Fruit fly (Drosophila melanogaster) Kc167 (cell line): ENCODE data around the gene NPF.

Experiments
- Myc ChIP-seq: fragments of >200 bp; optimal IDR thresholded peaks from 2 replicates; lab custom pipeline; 2017; ENCODE audit warnings: missing external identifiers
- Sin3A ChIP-seq: fragments of >200 bp; optimal IDR thresholded peaks from 2 replicates; lab custom pipeline; 2018; ENCODE audit warnings: missing external identifiers
- psq ChIP-seq: fragments of >200 bp; optimal IDR thresholded peaks from 2 replicates; lab custom pipeline; 2017; ENCODE audit warnings: missing external identifiers

DNA sequence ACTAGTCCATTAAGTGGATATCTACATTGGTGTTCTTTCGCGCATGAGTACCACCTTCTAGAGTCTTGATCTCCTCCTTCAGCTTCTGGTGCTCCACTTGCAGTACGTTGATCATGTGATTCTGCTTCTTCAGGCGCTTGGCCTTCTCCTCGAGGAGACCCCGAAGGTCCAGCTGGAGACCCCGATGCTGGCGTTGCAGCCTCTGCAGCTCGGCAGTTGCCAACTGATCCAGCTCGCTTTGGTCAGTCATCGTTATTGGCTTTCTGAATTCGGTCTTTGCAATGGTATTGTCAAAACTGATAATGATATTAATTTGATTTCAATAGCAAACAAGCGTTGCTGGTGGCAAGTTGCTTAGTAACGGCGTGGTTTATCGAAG is 15.3 kb downstream of the NPF start, which contains the start of gene Ccdc114:
- TF ChIP-seq Myc (lab: Kevin White, UChicago) (no peak), psq (lab: Kevin White, UChicago) (no peak), Sin3A (lab: Kevin White, UChicago) (no peak)
